Fruit fly (Drosophila melanogaster): Measurements from ENCODE around the gene CG13720.
A peak's percentile ranks its signal among the peaks of the same experiment; 100 is the strongest.

The CG13720 gene

dm6 chr3L:4543807-4544197, 43.5 kb upstream of the CG13720 start:
- TF ChIP-seq Rel (GFP tag; optimal IDR thresholded peaks at IDR 0.05), result no peak
- TF ChIP-seq Rel (tag; optimal IDR thresholded peaks at IDR 0.05), result peak; percentile 57
- no peak for TF ChIP-seq ey (GFP tag; optimal IDR thresholded peaks at IDR 0.05)
- no peak for TF ChIP-seq Hr78 (GFP tag; optimal IDR thresholded peaks at IDR 0.05)
- no peak for TF ChIP-seq sage (GFP tag; optimal IDR thresholded peaks at IDR 0.05)
- no peak for TF ChIP-seq jim (GFP tag; optimal IDR thresholded peaks at IDR 0.05)
- TF ChIP-seq rgr (GFP tag; optimal IDR thresholded peaks at IDR 0.05), result peak; percentile 12
- TF ChIP-seq Sp1 (GFP tag; optimal IDR thresholded peaks at IDR 0.05), result no peak
- TF ChIP-seq Hnf4 (GFP tag; optimal IDR thresholded peaks at IDR 0.05), result peak; percentile 28
- TF ChIP-seq psq (GFP tag; optimal IDR thresholded peaks at IDR 0.05), result no peak
- no peak for TF ChIP-seq brk (GFP tag; optimal IDR thresholded peaks at IDR 0.05)
- TF ChIP-seq Jra (GFP tag; optimal IDR thresholded peaks at IDR 0.05), result no peak
- no peak for TF ChIP-seq Dfd (GFP tag; optimal IDR thresholded peaks at IDR 0.05)
- TF ChIP-seq foxo (GFP tag; optimal IDR thresholded peaks at IDR 0.05), result no peak
- no peak for TF ChIP-seq Myc (optimal IDR thresholded peaks at IDR 0.05)
- peak; percentile 68 for TF ChIP-seq h (GFP tag; optimal IDR thresholded peaks at IDR 0.05)
- TF ChIP-seq CG9705 (GFP tag; optimal IDR thresholded peaks at IDR 0.05), result no peak
- TF ChIP-seq CG32264 (GFP tag; optimal IDR thresholded peaks at IDR 0.05), result no peak
- peak; percentile 14 for TF ChIP-seq HLH106 (tag; optimal IDR thresholded peaks at IDR 0.05)
- peak; percentile 39 for TF ChIP-seq tai (GFP tag; optimal IDR thresholded peaks at IDR 0.05)
- no peak for TF ChIP-seq CrebA (GFP tag; optimal IDR thresholded peaks at IDR 0.05; ENCODE audit: borderline replicate concordance)
- TF ChIP-seq N (GFP tag; optimal IDR thresholded peaks at IDR 0.05), result no peak
- no peak for TF ChIP-seq dl (GFP tag; optimal IDR thresholded peaks at IDR 0.05; ENCODE audit: insufficient read depth in 1 of 2, partially characterized antibody in 2 of 2)
- TF ChIP-seq fru (GFP tag; optimal IDR thresholded peaks at IDR 0.05), result peak; percentile 78
- no peak for TF ChIP-seq OdsH (GFP tag; optimal IDR thresholded peaks at IDR 0.05)
- no peak for TF ChIP-seq lola (GFP tag; optimal IDR thresholded peaks at IDR 0.05)
- no peak for TF ChIP-seq pan (optimal IDR thresholded peaks at IDR 0.05)
- TF ChIP-seq Vsx2 (GFP tag; optimal IDR thresholded peaks at IDR 0.05; ENCODE audit: partially characterized antibody), result no peak
- TF ChIP-seq GATAd (GFP tag; optimal IDR thresholded peaks at IDR 0.05), result peak; percentile 58
- no peak for TF ChIP-seq usp (GFP tag; optimal IDR thresholded peaks at IDR 0.05)
- TF ChIP-seq woc (GFP tag; optimal IDR thresholded peaks at IDR 0.05), result no peak
- TF ChIP-seq Abd-B (GFP tag; optimal IDR thresholded peaks at IDR 0.05), result no peak
- peak; percentile 79 for TF ChIP-seq Hr83 (GFP tag; optimal IDR thresholded peaks at IDR 0.05; ENCODE audit: poor library complexity, severe bottlenecking)
- no peak for TF ChIP-seq dmrt93B (GFP tag; optimal IDR thresholded peaks at IDR 0.05)
- no peak for TF ChIP-seq dsf (GFP tag; optimal IDR thresholded peaks at IDR 0.05; ENCODE audit: borderline replicate concordance)
- TF ChIP-seq sv (GFP tag; optimal IDR thresholded peaks at IDR 0.05), result no peak
- TF ChIP-seq br (GFP tag; optimal IDR thresholded peaks at IDR 0.05), result peak; percentile 28
- no peak for TF ChIP-seq Mio (GFP tag; optimal IDR thresholded peaks at IDR 0.05)
- TF ChIP-seq Dif (GFP tag; optimal IDR thresholded peaks at IDR 0.05; ENCODE audit: partially characterized antibody), result peak; percentile 27

dm6 chr3L:4543034-4543806, 42.9 kb upstream of the CG13720 start:
- no peak for TF ChIP-seq brk (GFP tag; optimal IDR thresholded peaks at IDR 0.05)
- peak; percentile 31 for TF ChIP-seq CG32264 (GFP tag; optimal IDR thresholded peaks at IDR 0.05)
- TF ChIP-seq Hr78 (GFP tag; optimal IDR thresholded peaks at IDR 0.05), result no peak
- peak; percentile 24 for TF ChIP-seq CG9705 (GFP tag; optimal IDR thresholded peaks at IDR 0.05)
- peak; percentile 88 for TF ChIP-seq woc (GFP tag; optimal IDR thresholded peaks at IDR 0.05)
- no peak for TF ChIP-seq jim (GFP tag; optimal IDR thresholded peaks at IDR 0.05)
- no peak for TF ChIP-seq usp (GFP tag; optimal IDR thresholded peaks at IDR 0.05)
- no peak for TF ChIP-seq Abd-B (GFP tag; optimal IDR thresholded peaks at IDR 0.05)
- TF ChIP-seq Vsx2 (GFP tag; optimal IDR thresholded peaks at IDR 0.05; ENCODE audit: partially characterized antibody), result no peak
- peak; percentile 34 for TF ChIP-seq Jra (GFP tag; optimal IDR thresholded peaks at IDR 0.05)
- TF ChIP-seq CrebA (GFP tag; optimal IDR thresholded peaks at IDR 0.05; ENCODE audit: borderline replicate concordance), result peak; percentile 49
- peak; percentile 65 for TF ChIP-seq ey (GFP tag; optimal IDR thresholded peaks at IDR 0.05)
- no peak for TF ChIP-seq Dif (GFP tag; optimal IDR thresholded peaks at IDR 0.05; ENCODE audit: partially characterized antibody)
- peak; percentile 78 for TF ChIP-seq fru (GFP tag; optimal IDR thresholded peaks at IDR 0.05)
- peak; percentile 77 for TF ChIP-seq rgr (GFP tag; optimal IDR thresholded peaks at IDR 0.05)
- peak; percentile 67 for TF ChIP-seq psq (GFP tag; optimal IDR thresholded peaks at IDR 0.05)
- peak; percentile 80 for TF ChIP-seq OdsH (GFP tag; optimal IDR thresholded peaks at IDR 0.05)
- TF ChIP-seq tai (GFP tag; optimal IDR thresholded peaks at IDR 0.05), result no peak
- peak; percentile 22 for TF ChIP-seq sv (GFP tag; optimal IDR thresholded peaks at IDR 0.05)
- no peak for TF ChIP-seq Mio (GFP tag; optimal IDR thresholded peaks at IDR 0.05)
- peak; percentile 56 for TF ChIP-seq HLH106 (tag; optimal IDR thresholded peaks at IDR 0.05)
- TF ChIP-seq Hr83 (GFP tag; optimal IDR thresholded peaks at IDR 0.05; ENCODE audit: poor library complexity, severe bottlenecking), result peak; percentile 72
- no peak for TF ChIP-seq dmrt93B (GFP tag; optimal IDR thresholded peaks at IDR 0.05)
- no peak for TF ChIP-seq Myc (optimal IDR thresholded peaks at IDR 0.05)
- no peak for TF ChIP-seq N (GFP tag; optimal IDR thresholded peaks at IDR 0.05)
- no peak for TF ChIP-seq Dfd (GFP tag; optimal IDR thresholded peaks at IDR 0.05)
- TF ChIP-seq Hnf4 (GFP tag; optimal IDR thresholded peaks at IDR 0.05), result peak; percentile 75
- TF ChIP-seq pan (optimal IDR thresholded peaks at IDR 0.05), result no peak
- no peak for TF ChIP-seq GATAd (GFP tag; optimal IDR thresholded peaks at IDR 0.05)
- no peak for TF ChIP-seq dl (GFP tag; optimal IDR thresholded peaks at IDR 0.05; ENCODE audit: insufficient read depth in 1 of 2, partially characterized antibody in 2 of 2)
- peak; percentile 76 for TF ChIP-seq br (GFP tag; optimal IDR thresholded peaks at IDR 0.05)
- peak; percentile 79 for TF ChIP-seq h (GFP tag; optimal IDR thresholded peaks at IDR 0.05)
- peak; percentile 27 for TF ChIP-seq sage (GFP tag; optimal IDR thresholded peaks at IDR 0.05)
- TF ChIP-seq Rel (GFP tag; optimal IDR thresholded peaks at IDR 0.05), result no peak
- peak; percentile 3 for TF ChIP-seq Rel (tag; optimal IDR thresholded peaks at IDR 0.05)
- no peak for TF ChIP-seq dsf (GFP tag; optimal IDR thresholded peaks at IDR 0.05; ENCODE audit: borderline replicate concordance)
- TF ChIP-seq lola (GFP tag; optimal IDR thresholded peaks at IDR 0.05), result no peak
- TF ChIP-seq Sp1 (GFP tag; optimal IDR thresholded peaks at IDR 0.05), result peak; percentile 41
- peak in 1 of 2 experiments; percentile 87 for TF ChIP-seq foxo (GFP tag; optimal IDR thresholded peaks at IDR 0.05)
